Worm (Caenorhabditis elegans) whole organism, L4 larva: ENCODE results near the gene citk-2.

ENCODE experiments used
- F37D6.2 ChIP-seq: sonication (generic microtip); optimal IDR thresholded peaks from 2 replicates; lab custom pipeline; 2016; ENCODE audit warnings: mild to moderate bottlenecking, missing genetic modification characterization, missing compliant biosample characterization
- F49E8.2 ChIP-seq: sonication (generic microtip); optimal IDR thresholded peaks from 2 replicates; lab custom pipeline; 2016; ENCODE audit warnings: missing compliant biosample characterization, mild to moderate bottlenecking, missing genetic modification characterization, borderline replicate concordance
- T26A8.4 ChIP-seq: fragments of 200-800 bp; sonication (Bioruptor generic); IDR thresholded peaks from 2 replicates; pipeline ENCODE4 v1.3.6; 2022; ENCODE audit warnings: missing genetic modification characterization, missing compliant biosample characterization
- aha-1 ChIP-seq: fragments of 150-350 bp; peaks from one replicate; lab custom pipeline; 2014; ENCODE audit warnings: missing biosample characterization, missing genetic modification characterization
- arid-1 ChIP-seq: fragments of 200-800 bp; sonication (Bioruptor generic); conservative IDR thresholded peaks from 2 replicates; pipeline ENCODE4 v1.3.6; 2022; ENCODE audit warnings: missing genetic modification reagents, missing genetic modification characterization, missing compliant biosample characterization
- attf-4 ChIP-seq: sonication (generic microtip); optimal IDR thresholded peaks from 3 replicates; lab custom pipeline; 2017; ENCODE audit warnings: missing biosample characterization, missing genetic modification characterization
- ceh-62 ChIP-seq: sonication (generic microtip); optimal IDR thresholded peaks from 2 replicates; lab custom pipeline; 2017; ENCODE audit warnings: missing biosample characterization, missing genetic modification characterization
- ceh-82 ChIP-seq: sonication (generic microtip); optimal IDR thresholded peaks from 2 replicates; lab custom pipeline; 2017; ENCODE audit warnings: missing biosample characterization, missing genetic modification characterization
- ces-1 ChIP-seq: fragments of 150-350 bp; sonication (generic microtip); optimal IDR thresholded peaks from 4 replicates; lab custom pipeline; 2014; ENCODE audit warnings: missing biosample characterization, missing genetic modification reagents, missing genetic modification characterization
- cey-2 ChIP-seq: sonication (generic microtip); optimal IDR thresholded peaks from 3 replicates; lab custom pipeline; 2017; ENCODE audit warnings: missing genetic modification characterization, mild to moderate bottlenecking, missing compliant biosample characterization, antibody characterized with exemption, borderline replicate concordance; ENCODE audit not compliant: insufficient read depth
- daf-12 ChIP-seq: fragments of 150-350 bp; optimal IDR thresholded peaks from 2 replicates; lab custom pipeline; 2014; ENCODE audit warnings: missing biosample characterization, missing genetic modification reagents, missing genetic modification characterization
- daf-8 ChIP-seq: fragments of 200-800 bp; sonication (Bioruptor generic); IDR thresholded peaks from 2 replicates; pipeline ENCODE4 v1.3.6; 2022; ENCODE audit warnings: missing genetic modification characterization, missing compliant biosample characterization
- egl-27 ChIP-seq: sonication (generic microtip); optimal IDR thresholded peaks from 3 replicates; lab custom pipeline; 2017; ENCODE audit warnings: missing biosample characterization, missing genetic modification reagents, missing genetic modification characterization
- fkh-10 ChIP-seq: fragments of 150-350 bp; optimal IDR thresholded peaks from 2 replicates; lab custom pipeline; 2014; ENCODE audit warnings: missing biosample characterization, missing genetic modification reagents, missing genetic modification characterization
- gei-8 ChIP-seq: fragments of 200-800 bp; sonication (Bioruptor generic); optimal IDR thresholded peaks from 2 replicates; lab custom pipeline; 2018; ENCODE audit warnings: mild to moderate bottlenecking, missing genetic modification characterization, missing compliant biosample characterization
- hlh-11 ChIP-seq: fragments of 200-800 bp; sonication (Bioruptor generic); optimal IDR thresholded peaks from 2 replicates; lab custom pipeline; 2018; ENCODE audit warnings: mild to moderate bottlenecking, missing genetic modification characterization, missing compliant biosample characterization
- hlh-30 ChIP-seq: sonication (generic microtip); optimal IDR thresholded peaks from 2 replicates; lab custom pipeline; 2017; ENCODE audit warnings: antibody characterized with exemption, mild to moderate bottlenecking, missing genetic modification characterization, missing compliant biosample characterization; ENCODE audit not compliant: insufficient read depth
- jun-1 ChIP-seq: fragments of 150-350 bp; optimal IDR thresholded peaks from 2 replicates; lab custom pipeline; 2014; ENCODE audit warnings: missing biosample characterization, missing genetic modification reagents, missing genetic modification characterization
- lin-15B ChIP-seq: fragments of 150-350 bp; sonication (generic microtip); optimal IDR thresholded peaks from 3 replicates; lab custom pipeline; 2014; ENCODE audit warnings: missing biosample characterization, missing genetic modification characterization
- lsy-2 ChIP-seq, 2 experiments: fragments of 150-350 bp in 1 of 2; sonication (generic microtip) in 1 of 2; optimal IDR thresholded peaks; 2 replicates each; lab custom pipeline; 2014 to 2017; ENCODE audit warnings: missing biosample characterization in 2 of 2, missing genetic modification characterization in 2 of 2
- madf-9 ChIP-seq: fragments of 200-800 bp; sonication (Bioruptor generic); conservative IDR thresholded peaks from 2 replicates; pipeline ENCODE4 v1.3.6; 2022; ENCODE audit warnings: missing genetic modification reagents, missing genetic modification characterization, missing compliant biosample characterization
- mdl-1 ChIP-seq, 2 experiments: fragments of 150-350 bp in 1 of 2; sonication (generic microtip) in 1 of 2; optimal IDR thresholded peaks; 2 replicates each; lab custom pipeline; 2014 to 2017; ENCODE audit warnings: missing biosample characterization in 2 of 2, missing genetic modification characterization in 2 of 2
- mep-1 ChIP-seq: fragments of 150-350 bp; sonication (generic microtip); optimal IDR thresholded peaks from 3 replicates; lab custom pipeline; 2014; ENCODE audit warnings: missing biosample characterization, missing genetic modification characterization
- mxl-3 ChIP-seq: fragments of 200-800 bp; sonication (Bioruptor generic); optimal IDR thresholded peaks from 2 replicates; lab custom pipeline; 2018; ENCODE audit warnings: mild to moderate bottlenecking, missing genetic modification characterization, missing compliant biosample characterization
- nhr-10 ChIP-seq: fragments of 150-350 bp; optimal IDR thresholded peaks from 2 replicates; lab custom pipeline; 2014; ENCODE audit warnings: missing biosample characterization, missing genetic modification characterization
- nhr-25 ChIP-seq: sonication (generic microtip); optimal IDR thresholded peaks from 2 replicates; lab custom pipeline; 2017; ENCODE audit warnings: missing genetic modification characterization, mild to moderate bottlenecking, missing compliant biosample characterization, antibody characterized with exemption, moderate library complexity, borderline replicate concordance; ENCODE audit not compliant: insufficient read depth
- nhr-28 ChIP-seq: fragments of 150-350 bp; optimal IDR thresholded peaks from 2 replicates; lab custom pipeline; 2014; ENCODE audit warnings: missing biosample characterization, missing genetic modification characterization
- nhr-48 ChIP-seq: sonication (generic microtip); optimal IDR thresholded peaks from 2 replicates; lab custom pipeline; 2016; ENCODE audit warnings: mild to moderate bottlenecking, missing genetic modification characterization, missing compliant biosample characterization
- nhr-77 ChIP-seq: fragments of 150-350 bp; optimal IDR thresholded peaks from 2 replicates; lab custom pipeline; 2014; ENCODE audit warnings: missing biosample characterization, missing genetic modification characterization
- spr-1 ChIP-seq: sonication (generic microtip); optimal IDR thresholded peaks from 2 replicates; lab custom pipeline; 2016; ENCODE audit warnings: mild to moderate bottlenecking, missing genetic modification characterization, missing compliant biosample characterization
- unc-39 ChIP-seq: sonication (generic microtip); optimal IDR thresholded peaks from 2 replicates; lab custom pipeline; 2017; ENCODE audit warnings: missing biosample characterization, missing genetic modification characterization
- unc-62 ChIP-seq, 3 experiments: fragments of 150-350 bp in 1 of 3; sonication (generic microtip); optimal IDR thresholded peaks in 2 of 3; peaks in 1 of 3; 1 replicate in 1 of 3; 2 replicates in 2 of 3; lab custom pipeline; 2014 to 2017; ENCODE audit warnings: missing biosample characterization in 3 of 3, missing genetic modification characterization in 3 of 3, missing genetic modification reagents in 3 of 3, missing genotype in 1 of 3
- zfp-2 ChIP-seq: sonication (generic microtip); optimal IDR thresholded peaks from 2 replicates; lab custom pipeline; 2016; ENCODE audit warnings: mild to moderate bottlenecking, missing genetic modification characterization, missing compliant biosample characterization
- zfp-3 ChIP-seq: fragments of 200-800 bp; sonication (Bioruptor generic); conservative IDR thresholded peaks from 2 replicates; pipeline ENCODE4 v1.3.6; 2022; ENCODE audit warnings: missing genetic modification reagents, missing genetic modification characterization, missing compliant biosample characterization
- zip-11 ChIP-seq: fragments of 200-800 bp; sonication (Bioruptor generic); IDR thresholded peaks from 2 replicates; pipeline ENCODE4 v1.3.6; 2022; ENCODE audit warnings: missing genetic modification characterization, missing compliant biosample characterization
- zip-2 ChIP-seq: fragments of 150-350 bp; optimal IDR thresholded peaks from 2 replicates; lab custom pipeline; 2014; ENCODE audit warnings: missing biosample characterization, missing genetic modification characterization

The citk-2 gene

ce11 chrII:5049249-5049648 is 49.9 kb downstream of the citk-2 start:
- TF ChIP-seq zfp-3 (GFP tag; lab: Robert Waterston, UW): no peak
- TF ChIP-seq egl-27 (tag; lab: Kevin White, UChicago): no peak
- TF ChIP-seq ces-1 (GFP tag; lab: Kevin White, UChicago): no peak
- no peak for TF ChIP-seq T26A8.4
- no peak for TF ChIP-seq nhr-48 (tag; lab: Kevin White, UChicago)
- TF ChIP-seq F37D6.2: no peak
- no peak for TF ChIP-seq madf-9 (GFP tag; lab: Robert Waterston, UW)
- TF ChIP-seq unc-62 (GFP tag; optimal IDR thresholded peaks at IDR 0.05 in 1 of 2; lab: Kevin White, UChicago): peak in 1 of 2 experiments; percentile 99
- TF ChIP-seq unc-62 (tag; optimal IDR thresholded peaks at IDR 0.05; lab: Kevin White, UChicago): no peak
- TF ChIP-seq zfp-2 (tag; lab: Kevin White, UChicago): no peak
- TF ChIP-seq mep-1 (tag; lab: Kevin White, UChicago): peak; percentile 9
- TF ChIP-seq arid-1 (GFP tag; lab: Robert Waterston, UW): no peak
- peak; percentile 77 for TF ChIP-seq cey-2
- TF ChIP-seq hlh-30 (tag; lab: Kevin White, UChicago): peak; percentile 1
- TF ChIP-seq mdl-1 (tag; optimal IDR thresholded peaks at IDR 0.05; lab: Kevin White, UChicago): peak in 1 of 2 experiments; percentile 35
- peak; percentile 56 for TF ChIP-seq mxl-3
- TF ChIP-seq aha-1 (tag; lab: Kevin White, UChicago): peak; percentile 61
- peak in 1 of 2 experiments; percentile 22 for TF ChIP-seq lsy-2 (tag; optimal IDR thresholded peaks at IDR 0.05; lab: Kevin White, UChicago)
- peak; percentile 50 for TF ChIP-seq nhr-28
- TF ChIP-seq ceh-82 (tag; lab: Kevin White, UChicago): no peak
- peak; percentile 25 for TF ChIP-seq hlh-11
- no peak for TF ChIP-seq zip-2
- no peak for TF ChIP-seq F49E8.2 (tag; lab: Kevin White, UChicago)
- TF ChIP-seq daf-8 (GFP tag; lab: Robert Waterston, UW): no peak
- TF ChIP-seq nhr-10 (tag; lab: Kevin White, UChicago): no peak

- TF ChIP-seq jun-1 (tag; lab: Kevin White, UChicago): no peak
- TF ChIP-seq nhr-10 (tag; lab: Kevin White, UChicago): no peak
- peak in 1 of 2 experiments; percentile 66 for TF ChIP-seq unc-62 (GFP tag; optimal IDR thresholded peaks at IDR 0.05 in 1 of 2; lab: Kevin White, UChicago)
- TF ChIP-seq unc-62 (tag; optimal IDR thresholded peaks at IDR 0.05; lab: Kevin White, UChicago): no peak
- TF ChIP-seq hlh-30 (tag; lab: Kevin White, UChicago): peak; percentile 15
- peak; percentile 44 for TF ChIP-seq aha-1 (tag; lab: Kevin White, UChicago)
- no peak for TF ChIP-seq ceh-62 (tag; lab: Kevin White, UChicago)
- TF ChIP-seq, all 104 proteins: peak for 3
These were observed 50.6 kb downstream of the citk-2 start, which contains the start of gene F33G12.6 for ce11 chrII:5049865-5050342. TSS of gene F33G12.6 (plus strand) at chrII:5049915.

ce11 chrII:5050776-5051175 is 51.5 kb downstream of the citk-2 start:
- TF ChIP-seq nhr-48 (tag; lab: Kevin White, UChicago) (no peak), lin-15B (no peak), daf-8 (GFP tag; lab: Robert Waterston, UW) (no peak), fkh-10 (no peak), cey-2 (no peak), F37D6.2 (no peak), nhr-25 (no peak), nhr-77 (no peak), egl-27 (tag; lab: Kevin White, UChicago) (no peak), spr-1 (tag; lab: Kevin White, UChicago) (no peak), attf-4 (tag; lab: Kevin White, UChicago) (no peak), nhr-28 (no peak), T26A8.4 (no peak), gei-8 (GFP tag; lab: Kevin White, UChicago) (no peak), daf-12 (no peak), ceh-62 (tag; lab: Kevin White, UChicago) (no peak), zip-11 (GFP tag; lab: Robert Waterston, UW) (no peak), unc-39 (tag; lab: Kevin White, UChicago) (no peak)
